Fruit fly (Drosophila melanogaster) whole organism: ENCODE data around the gene Cyp4ac2.

Experiments
- CG8478 ChIP-seq: fragments of >200 bp; optimal IDR thresholded peaks from 2 replicates; lab custom pipeline; 2018; ENCODE audit warnings: inconsistent platforms
- Dll ChIP-seq: fragments of >200 bp; optimal IDR thresholded peaks from 2 replicates; lab custom pipeline; 2017
- psq ChIP-seq: fragments of >200 bp; optimal IDR thresholded peaks from 2 replicates; lab custom pipeline; 2017

- TF ChIP-seq Dll (lab: Kevin White, UChicago) (no peak), psq (lab: Kevin White, UChicago) (no peak), CG8478 (lab: Kevin White, UChicago) (no peak)
These were observed 34.1 kb downstream of the Cyp4ac2 start for dm6 chr2L:5300237-5300668.
